Worm (Caenorhabditis elegans): Measurements from ENCODE around the gene smc-4.

smc-4 gene

ce11 chrIII:4622375-4623130, 35.3 kb downstream of the smc-4 start, which contains the start of gene lron-5:
TSS of gene lron-5 (plus strand) at chrIII:4623029.
- no peak for TF ChIP-seq W03F9.2 (tag; optimal IDR thresholded peaks at IDR 0.05)
- TF ChIP-seq dao-5 (tag; optimal IDR thresholded peaks at IDR 0.05): no peak
- no peak for TF ChIP-seq him-1 (tag; optimal IDR thresholded peaks at IDR 0.05)

DNA sequence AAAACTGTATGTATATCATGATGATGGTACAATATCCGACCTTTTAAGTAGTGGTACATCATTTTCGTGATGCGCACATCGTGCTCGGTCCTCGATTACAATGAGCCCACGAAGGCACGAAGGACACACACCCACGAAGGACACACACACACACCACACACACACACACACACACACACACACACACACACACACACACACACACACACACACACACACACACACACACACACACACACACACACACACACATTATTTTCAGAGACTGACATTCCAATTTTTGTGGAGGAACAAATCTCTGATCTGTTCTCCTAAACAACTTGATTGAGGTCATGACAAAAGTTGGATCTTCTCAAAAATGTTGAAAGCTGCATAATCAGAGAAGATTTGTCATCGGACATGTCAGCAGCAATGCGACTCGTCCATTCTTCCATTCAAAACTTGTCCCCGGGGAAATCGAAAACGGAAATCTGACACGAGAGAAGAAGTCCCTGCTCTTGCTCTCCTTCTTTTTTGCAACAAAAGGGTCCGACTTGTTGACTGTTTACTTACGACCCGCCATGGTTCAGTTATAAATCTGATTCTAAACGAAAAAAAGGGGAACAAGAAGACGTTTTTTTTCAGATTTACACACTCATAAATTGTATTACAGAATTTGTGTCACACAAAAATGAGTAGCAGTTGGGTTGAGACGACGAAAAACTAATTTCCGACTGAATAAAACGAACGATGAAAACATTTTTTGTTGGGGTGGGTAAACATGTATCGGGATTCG, 39.0 kb downstream of the smc-4 start:
- no peak for TF ChIP-seq W03F9.2 (tag; optimal IDR thresholded peaks at IDR 0.05)

ce11 chrIII:4628165-4628564, 40.9 kb downstream of the smc-4 start, which contains the start of gene clec-151:
TSS of gene clec-151 (plus strand) at chrIII:4628465.
- TF ChIP-seq W03F9.2 (tag; optimal IDR thresholded peaks at IDR 0.05): no peak
- no peak for TF ChIP-seq dao-5 (tag; optimal IDR thresholded peaks at IDR 0.05)
- no peak for TF ChIP-seq him-1 (tag; optimal IDR thresholded peaks at IDR 0.05)

DNA sequence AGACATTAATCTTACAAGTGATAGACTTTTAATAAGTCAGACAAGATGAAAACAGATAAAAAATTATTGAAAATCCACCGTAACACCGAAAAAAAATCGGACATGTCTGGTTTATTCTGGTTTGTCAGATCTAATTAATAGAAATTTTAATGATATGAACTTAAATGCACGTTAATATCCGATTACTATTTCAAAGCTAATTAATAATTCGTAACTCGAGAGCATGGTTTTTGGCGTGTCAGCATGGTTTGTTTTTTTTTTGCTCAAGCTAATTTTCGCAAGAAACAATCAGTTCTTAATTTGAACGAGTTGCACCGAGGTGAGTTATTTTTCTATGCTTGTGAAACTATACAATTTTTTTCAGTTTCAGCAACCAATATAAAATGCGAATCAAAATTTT, 47.6 kb downstream of the smc-4 start, which contains the start of gene clec-153:
TSS of gene clec-153 (plus strand) at position 301 of the 400 bp plus-strand sequence.
- TF ChIP-seq dao-5 (tag; optimal IDR thresholded peaks at IDR 0.05) (no peak), him-1 (tag; optimal IDR thresholded peaks at IDR 0.05) (no peak), W03F9.2 (tag; optimal IDR thresholded peaks at IDR 0.05) (no peak)
